Comparison of ENCODE assay signal across 1 fruit fly cellular context in genomic region chr3L:17978468-17978875, dm6.
TF ChIP-seq lines count a peak whose summit lies in the region.

No protein-coding gene starts in this region.

TF ChIP-seq in whole organism, embryonic, 481 proteins besides CTCF, POLR2A, EP300 and RAD21 (continued from another document and continues in another):
- TF ChIP-seq CG11085 (GFP tag; IDR thresholded peaks at IDR 0.05; lab: Robert Waterston, UW): no peak
- TF ChIP-seq BtbVII (GFP tag; optimal IDR thresholded peaks at IDR 0.05; lab: Kevin White, UChicago): no peak
- TF ChIP-seq CG4328 (GFP tag; optimal IDR thresholded peaks at IDR 0.05; lab: Kevin White, UChicago): no peak
- peak; percentile 29 for TF ChIP-seq CG1602 (GFP tag; optimal IDR thresholded peaks at IDR 0.05; lab: Kevin White, UChicago)
- TF ChIP-seq hb (GFP tag; IDR thresholded peaks at IDR 0.05; lab: Robert Waterston, UW; ENCODE audit: partially characterized antibody): no peak
- no peak for TF ChIP-seq C15 (GFP tag; IDR thresholded peaks at IDR 0.05; lab: Robert Waterston, UW)
- TF ChIP-seq Optix (GFP tag; IDR thresholded peaks at IDR 0.05; lab: Robert Waterston, UW): no peak
- no peak for TF ChIP-seq B-H1 (GFP tag; IDR thresholded peaks at IDR 0.05; lab: Robert Waterston, UW)
- TF ChIP-seq CG14441 (GFP tag; IDR thresholded peaks at IDR 0.05; lab: Robert Waterston, UW): no peak
- TF ChIP-seq CG9876 (GFP tag; optimal IDR thresholded peaks at IDR 0.05; lab: Kevin White, UChicago): no peak
- TF ChIP-seq CG8359 (GFP tag; optimal IDR thresholded peaks at IDR 0.05; lab: Kevin White, UChicago; ENCODE audit: borderline replicate concordance): no peak
- no peak for TF ChIP-seq tap (tag; optimal IDR thresholded peaks at IDR 0.05; lab: Kevin White, UChicago)
- no peak for TF ChIP-seq abd-A (tag; optimal IDR thresholded peaks at IDR 0.05; lab: Kevin White, UChicago)
- no peak for TF ChIP-seq CG12769 (tag; optimal IDR thresholded peaks at IDR 0.05; lab: Kevin White, UChicago)
- TF ChIP-seq CG8388 (GFP tag; optimal IDR thresholded peaks at IDR 0.05; lab: Kevin White, UChicago): peak; percentile 59
- no peak for TF ChIP-seq ap (GFP tag; IDR thresholded peaks at IDR 0.05; lab: Robert Waterston, UW)
- peak; percentile 19 for TF ChIP-seq nerfin-1 (tag; optimal IDR thresholded peaks at IDR 0.05; lab: Kevin White, UChicago)
- TF ChIP-seq CG3995 (GFP tag; optimal IDR thresholded peaks at IDR 0.05; lab: Kevin White, UChicago): no peak
- TF ChIP-seq dpn (GFP tag; optimal IDR thresholded peaks at IDR 0.05; lab: Kevin White, UChicago): peak in 1 of 2 experiments; percentile 41
- no peak for TF ChIP-seq Max (GFP tag; optimal IDR thresholded peaks at IDR 0.05; lab: Kevin White, UChicago)
- TF ChIP-seq CG17385 (GFP tag; optimal IDR thresholded peaks at IDR 0.05; lab: Kevin White, UChicago): no peak
- no peak for TF ChIP-seq CG3065 (GFP tag; optimal IDR thresholded peaks at IDR 0.05; lab: Kevin White, UChicago)
- TF ChIP-seq CG11247 (GFP tag; IDR thresholded peaks at IDR 0.05; lab: Robert Waterston, UW): no peak
- TF ChIP-seq NC2β (GFP tag; optimal IDR thresholded peaks at IDR 0.05; lab: Kevin White, UChicago): no peak
- no peak for TF ChIP-seq CG11456 (GFP tag; IDR thresholded peaks at IDR 0.05; lab: Robert Waterston, UW)
- no peak for TF ChIP-seq CG10462 (GFP tag; optimal IDR thresholded peaks at IDR 0.05; lab: Kevin White, UChicago)
- no peak for TF ChIP-seq bbx (GFP tag; IDR thresholded peaks at IDR 0.05; lab: Robert Waterston, UW; ENCODE audit: partially characterized antibody)
- no peak for TF ChIP-seq D19B (GFP tag; optimal IDR thresholded peaks at IDR 0.05; lab: Kevin White, UChicago)
- TF ChIP-seq nerfin-2 (GFP tag; IDR thresholded peaks at IDR 0.05; lab: Robert Waterston, UW; ENCODE audit: partially characterized antibody): no peak
- TF ChIP-seq CG18011 (GFP tag; optimal IDR thresholded peaks at IDR 0.05; lab: Kevin White, UChicago): no peak
- no peak for TF ChIP-seq CG3407 (GFP tag; optimal IDR thresholded peaks at IDR 0.05; lab: Kevin White, UChicago)
- TF ChIP-seq fru (optimal IDR thresholded peaks at IDR 0.05; lab: Kevin White, UChicago): no peak
- TF ChIP-seq zf30C (GFP tag; optimal IDR thresholded peaks at IDR 0.05; lab: Kevin White, UChicago): no peak
- no peak for TF ChIP-seq tx (GFP tag; optimal IDR thresholded peaks at IDR 0.05; lab: Kevin White, UChicago)
- TF ChIP-seq ase (GFP tag; IDR thresholded peaks at IDR 0.05; lab: Robert Waterston, UW): no peak
- no peak for TF ChIP-seq hkb (optimal IDR thresholded peaks at IDR 0.05; lab: Kevin White, UChicago)
- TF ChIP-seq hkb (GFP tag; IDR thresholded peaks at IDR 0.05; lab: Robert Waterston, UW): no peak
- peak; percentile 70 for TF ChIP-seq CG10979 (tag; optimal IDR thresholded peaks at IDR 0.05; lab: Kevin White, UChicago)
- TF ChIP-seq CG1233 (GFP tag; optimal IDR thresholded peaks at IDR 0.05; lab: Kevin White, UChicago): no peak
- no peak for TF ChIP-seq pho (GFP tag; optimal IDR thresholded peaks at IDR 0.05; lab: Kevin White, UChicago)
- TF ChIP-seq esg (GFP tag; conservative IDR thresholded peaks at IDR 0.05; lab: Robert Waterston, UW): no peak
- TF ChIP-seq CG12942 (GFP tag; optimal IDR thresholded peaks at IDR 0.05; lab: Kevin White, UChicago): no peak
- TF ChIP-seq bcd (GFP tag; optimal IDR thresholded peaks at IDR 0.05; lab: Kevin White, UChicago): peak; percentile 7
- TF ChIP-seq CG11695 (GFP tag; IDR thresholded peaks at IDR 0.05; lab: Robert Waterston, UW): no peak
- TF ChIP-seq CG42726 (GFP tag; IDR thresholded peaks at IDR 0.05; lab: Robert Waterston, UW; ENCODE audit: partially characterized antibody): no peak
- TF ChIP-seq CG11696 (GFP tag; IDR thresholded peaks at IDR 0.05; lab: Robert Waterston, UW): no peak
- TF ChIP-seq tna (GFP tag; IDR thresholded peaks at IDR 0.05; lab: Robert Waterston, UW; ENCODE audit: partially characterized antibody): no peak
- peak; percentile 25 for TF ChIP-seq CG12104 (GFP tag; optimal IDR thresholded peaks at IDR 0.05; lab: Kevin White, UChicago)
- TF ChIP-seq Usf (GFP tag; optimal IDR thresholded peaks at IDR 0.05; lab: Kevin White, UChicago): no peak
- TF ChIP-seq br (optimal IDR thresholded peaks at IDR 0.05; lab: Kevin White, UChicago): no peak
- TF ChIP-seq Xbp1 (GFP tag; optimal IDR thresholded peaks at IDR 0.05; lab: Kevin White, UChicago): peak; percentile 24
- TF ChIP-seq cato (GFP tag; optimal IDR thresholded peaks at IDR 0.05; lab: Kevin White, UChicago; ENCODE audit: borderline replicate concordance): no peak
- TF ChIP-seq CG31224 (GFP tag; IDR thresholded peaks at IDR 0.05; lab: Robert Waterston, UW): no peak
- no peak for TF ChIP-seq pan (optimal IDR thresholded peaks at IDR 0.05; lab: Kevin White, UChicago)
- TF ChIP-seq pan (GFP tag; optimal IDR thresholded peaks at IDR 0.05 in 1 of 2, IDR thresholded peaks at IDR 0.05 in 1 of 2): peak in 1 of 2 experiments; percentile 15
- peak in 1 of 2 experiments; percentile 28 for TF ChIP-seq Hr51 (GFP tag; optimal IDR thresholded peaks at IDR 0.05; lab: Kevin White, UChicago)
- no peak for TF ChIP-seq Ptx1 (GFP tag; IDR thresholded peaks at IDR 0.05; lab: Robert Waterston, UW)
- TF ChIP-seq CG9797 (GFP tag; optimal IDR thresholded peaks at IDR 0.05; lab: Kevin White, UChicago): no peak
- TF ChIP-seq gro (GFP tag; optimal IDR thresholded peaks at IDR 0.05; lab: Kevin White, UChicago): no peak
- peak; percentile 37 for TF ChIP-seq CG4424 (GFP tag; optimal IDR thresholded peaks at IDR 0.05; lab: Kevin White, UChicago)
- TF ChIP-seq CG16779 (GFP tag; IDR thresholded peaks at IDR 0.05; lab: Robert Waterston, UW): no peak
- TF ChIP-seq salm (tag; optimal IDR thresholded peaks at IDR 0.05; lab: Kevin White, UChicago): no peak
- peak; percentile 81 for TF ChIP-seq sens (GFP tag; lab: Kevin White, UChicago)
- TF ChIP-seq CG1832 (GFP tag; optimal IDR thresholded peaks at IDR 0.05; lab: Kevin White, UChicago): no peak
- 0 out of 2 replicates have a peak, but pooled peaks have one; percentile 9 for TF ChIP-seq Awh (GFP tag; IDR thresholded peaks at IDR 0.05; lab: Robert Waterston, UW)
- TF ChIP-seq CG17186 (GFP tag; optimal IDR thresholded peaks at IDR 0.05; lab: Kevin White, UChicago): no peak
- no peak for TF ChIP-seq Mad (GFP tag; optimal IDR thresholded peaks at IDR 0.05; lab: Kevin White, UChicago)
- TF ChIP-seq disco-r (GFP tag; optimal IDR thresholded peaks at IDR 0.05; lab: Kevin White, UChicago): no peak
- TF ChIP-seq luna (GFP tag; optimal IDR thresholded peaks at IDR 0.05; lab: Kevin White, UChicago): no peak
- TF ChIP-seq Camta (GFP tag; optimal IDR thresholded peaks at IDR 0.05; lab: Kevin White, UChicago): no peak
- TF ChIP-seq tll (GFP tag; optimal IDR thresholded peaks at IDR 0.05; lab: Kevin White, UChicago): no peak
- TF ChIP-seq HmgZ (tag; optimal IDR thresholded peaks at IDR 0.05; lab: Kevin White, UChicago): no peak
- no peak for TF ChIP-seq fd64A (GFP tag; optimal IDR thresholded peaks at IDR 0.05; lab: Kevin White, UChicago)
- TF ChIP-seq CG8478 (optimal IDR thresholded peaks at IDR 0.05; lab: Kevin White, UChicago): no peak
- no peak for TF ChIP-seq CG12071 (GFP tag; optimal IDR thresholded peaks at IDR 0.05; lab: Kevin White, UChicago)
- TF ChIP-seq CG4854 (GFP tag; optimal IDR thresholded peaks at IDR 0.05; lab: Kevin White, UChicago): no peak
- TF ChIP-seq CHES-1-like (GFP tag; optimal IDR thresholded peaks at IDR 0.05; lab: Kevin White, UChicago): no peak
- TF ChIP-seq MBD-R2 (GFP tag; IDR thresholded peaks at IDR 0.05; lab: Robert Waterston, UW): no peak
- no peak for TF ChIP-seq CG15514 (GFP tag; optimal IDR thresholded peaks at IDR 0.05; lab: Kevin White, UChicago)
- no peak for TF ChIP-seq crol (GFP tag; IDR thresholded peaks at IDR 0.05; lab: Robert Waterston, UW)
- TF ChIP-seq CG15601 (tag; optimal IDR thresholded peaks at IDR 0.05; lab: Kevin White, UChicago): peak; percentile 32
- TF ChIP-seq fd102C (GFP tag; optimal IDR thresholded peaks at IDR 0.05; lab: Kevin White, UChicago): no peak
- TF ChIP-seq HLH3B (GFP tag; IDR thresholded peaks at IDR 0.05; lab: Robert Waterston, UW): no peak
- TF ChIP-seq grn (GFP tag; optimal IDR thresholded peaks at IDR 0.05; lab: Kevin White, UChicago): no peak
- TF ChIP-seq Hr78 (GFP tag; optimal IDR thresholded peaks at IDR 0.05; lab: Kevin White, UChicago): no peak
- TF ChIP-seq BEAF-32 (GFP tag; optimal IDR thresholded peaks at IDR 0.05; lab: Kevin White, UChicago): no peak
- no peak for TF ChIP-seq CG11398 (GFP tag; optimal IDR thresholded peaks at IDR 0.05; lab: Kevin White, UChicago)
- peak; percentile 37; the same call in 1 of the 2 replicates for TF ChIP-seq CG6689 (GFP tag; IDR thresholded peaks at IDR 0.05; lab: Robert Waterston, UW)
- no peak for TF ChIP-seq Hey (tag; optimal IDR thresholded peaks at IDR 0.05; lab: Kevin White, UChicago)
- no peak for TF ChIP-seq ttk (GFP tag; IDR thresholded peaks at IDR 0.05; lab: Robert Waterston, UW)
- TF ChIP-seq Pdp1 (GFP tag; optimal IDR thresholded peaks at IDR 0.05; lab: Kevin White, UChicago): peak in 1 of 2 experiments; percentile 59
- TF ChIP-seq knrl (GFP tag; IDR thresholded peaks at IDR 0.05; lab: Robert Waterston, UW; ENCODE audit: partially characterized antibody): no peak
- no peak for TF ChIP-seq E2f2 (GFP tag; IDR thresholded peaks at IDR 0.05; lab: Robert Waterston, UW)
- TF ChIP-seq ssp (GFP tag; IDR thresholded peaks at IDR 0.05; lab: Robert Waterston, UW): no peak
- no peak for TF ChIP-seq Nf-YC (tag; optimal IDR thresholded peaks at IDR 0.05; lab: Kevin White, UChicago)
- no peak for TF ChIP-seq CG3281 (GFP tag; optimal IDR thresholded peaks at IDR 0.05; lab: Kevin White, UChicago)
- TF ChIP-seq Antp (GFP tag; optimal IDR thresholded peaks at IDR 0.05; lab: Kevin White, UChicago): no peak
- TF ChIP-seq CG32767 (GFP tag; IDR thresholded peaks at IDR 0.05; lab: Robert Waterston, UW): no peak
- TF ChIP-seq mld (GFP tag; IDR thresholded peaks at IDR 0.05; lab: Robert Waterston, UW; ENCODE audit: partially characterized antibody): no peak
- TF ChIP-seq Kr (GFP tag; optimal IDR thresholded peaks at IDR 0.05; lab: Kevin White, UChicago): no peak
- no peak for TF ChIP-seq ATbp (GFP tag; optimal IDR thresholded peaks at IDR 0.05; lab: Kevin White, UChicago)
- TF ChIP-seq nom (GFP tag; optimal IDR thresholded peaks at IDR 0.05; lab: Kevin White, UChicago): no peak
- no peak for TF ChIP-seq CG13894 (tag; optimal IDR thresholded peaks at IDR 0.05; lab: Kevin White, UChicago)
- TF ChIP-seq gce (GFP tag; IDR thresholded peaks at IDR 0.05; lab: Robert Waterston, UW): no peak
- TF ChIP-seq kay (GFP tag; optimal IDR thresholded peaks at IDR 0.05; lab: Kevin White, UChicago): no peak
- peak; percentile 8 for TF ChIP-seq org-1 (GFP tag; optimal IDR thresholded peaks at IDR 0.05; lab: Kevin White, UChicago)
- TF ChIP-seq CG3838 (GFP tag; optimal IDR thresholded peaks at IDR 0.05; lab: Kevin White, UChicago): no peak
- TF ChIP-seq CG30403 (GFP tag; optimal IDR thresholded peaks at IDR 0.05; lab: Kevin White, UChicago): peak; percentile 57
- TF ChIP-seq pum (GFP tag; optimal IDR thresholded peaks at IDR 0.05; lab: Kevin White, UChicago): no peak
- no peak for TF ChIP-seq en (GFP tag; optimal IDR thresholded peaks at IDR 0.05; lab: Kevin White, UChicago)
- TF ChIP-seq CG34376 (GFP tag; optimal IDR thresholded peaks at IDR 0.05; lab: Kevin White, UChicago): no peak
- TF ChIP-seq CG10147 (GFP tag; optimal IDR thresholded peaks at IDR 0.05; lab: Kevin White, UChicago): no peak
- TF ChIP-seq CG17802 (tag; optimal IDR thresholded peaks at IDR 0.05; lab: Kevin White, UChicago): no peak
- no peak for TF ChIP-seq pzg (GFP tag; optimal IDR thresholded peaks at IDR 0.05; lab: Kevin White, UChicago)
- no peak for TF ChIP-seq vfl (GFP tag; optimal IDR thresholded peaks at IDR 0.05; lab: Kevin White, UChicago)
- TF ChIP-seq CG6683 (GFP tag; optimal IDR thresholded peaks at IDR 0.05; lab: Kevin White, UChicago): no peak
- TF ChIP-seq CG17568 (GFP tag; optimal IDR thresholded peaks at IDR 0.05; lab: Kevin White, UChicago): no peak
- no peak for TF ChIP-seq MTF-1 (GFP tag; optimal IDR thresholded peaks at IDR 0.05; lab: Kevin White, UChicago; ENCODE audit: borderline replicate concordance)
- no peak for TF ChIP-seq HLH4C (GFP tag; IDR thresholded peaks at IDR 0.05; lab: Robert Waterston, UW; ENCODE audit: partially characterized antibody)
- TF ChIP-seq Bteb2 (GFP tag; optimal IDR thresholded peaks at IDR 0.05; lab: Kevin White, UChicago): no peak
- no peak for TF ChIP-seq CG7357 (GFP tag; IDR thresholded peaks at IDR 0.05; lab: Robert Waterston, UW)
- peak; percentile 71 for TF ChIP-seq CG17361 (GFP tag; IDR thresholded peaks at IDR 0.05; lab: Robert Waterston, UW)
- TF ChIP-seq Ssrp (tag; optimal IDR thresholded peaks at IDR 0.05; lab: Kevin White, UChicago): peak; percentile 55
- no peak for TF ChIP-seq chm (GFP tag; IDR thresholded peaks at IDR 0.05; lab: Robert Waterston, UW)
- no peak for TF ChIP-seq CkIIα-i1 (GFP tag; IDR thresholded peaks at IDR 0.05; lab: Robert Waterston, UW)
- TF ChIP-seq Nf-YA (GFP tag; IDR thresholded peaks at IDR 0.05; lab: Robert Waterston, UW): no peak
- TF ChIP-seq CG2116 (GFP tag; optimal IDR thresholded peaks at IDR 0.05; lab: Kevin White, UChicago): no peak
- TF ChIP-seq CG30431 (GFP tag; optimal IDR thresholded peaks at IDR 0.05; lab: Kevin White, UChicago): no peak
- no peak for TF ChIP-seq CG2875 (GFP tag; optimal IDR thresholded peaks at IDR 0.05; lab: Kevin White, UChicago)
- TF ChIP-seq run (tag; optimal IDR thresholded peaks at IDR 0.05; lab: Kevin White, UChicago): no peak
- TF ChIP-seq so (GFP tag; IDR thresholded peaks at IDR 0.05; lab: Robert Waterston, UW): no peak
- no peak for TF ChIP-seq HmgD (GFP tag; optimal IDR thresholded peaks at IDR 0.05; lab: Kevin White, UChicago)
- no peak for TF ChIP-seq Sry-δ (GFP tag; optimal IDR thresholded peaks at IDR 0.05; lab: Kevin White, UChicago)
- no peak for TF ChIP-seq pros (GFP tag; optimal IDR thresholded peaks at IDR 0.05; lab: Kevin White, UChicago)
- no peak for TF ChIP-seq Chrac-16 (GFP tag; optimal IDR thresholded peaks at IDR 0.05; lab: Kevin White, UChicago)
- TF ChIP-seq lilli (GFP tag; optimal IDR thresholded peaks at IDR 0.05; lab: Kevin White, UChicago): no peak
- TF ChIP-seq CG6813 (GFP tag; optimal IDR thresholded peaks at IDR 0.05; lab: Kevin White, UChicago): no peak
- TF ChIP-seq dmrt11E (tag; optimal IDR thresholded peaks at IDR 0.05; lab: Kevin White, UChicago): peak; percentile 54
- no peak for TF ChIP-seq CG9817 (tag; optimal IDR thresholded peaks at IDR 0.05; lab: Kevin White, UChicago)
